Worm (Caenorhabditis elegans) whole organism, L2 larva: ENCODE results near the gene rgs-4.

ENCODE experiments used
- C34F6.9 ChIP-seq: fragments of 150-350 bp; optimal IDR thresholded peaks from 2 replicates; lab custom pipeline; 2014; ENCODE audit warnings: missing biosample characterization, missing genetic modification characterization
- F13H6.1 ChIP-seq: sonication (generic microtip); optimal IDR thresholded peaks from 2 replicates; lab custom pipeline; 2016; ENCODE audit warnings: missing genetic modification characterization, missing compliant biosample characterization
- R02D3.7 ChIP-seq: fragments of 150-350 bp; optimal IDR thresholded peaks from 2 replicates; lab custom pipeline; 2014; ENCODE audit warnings: missing biosample characterization, missing genetic modification characterization
- Y55F3AM.14 ChIP-seq: fragments of 200-800 bp; sonication (Bioruptor generic); optimal IDR thresholded peaks from 2 replicates; lab custom pipeline; 2018; ENCODE audit warnings: mild to moderate bottlenecking, missing genetic modification characterization, missing compliant biosample characterization
- ama-1 ChIP-seq: fragments of 150-350 bp; optimal IDR thresholded peaks from 2 replicates; lab custom pipeline; 2018; ENCODE audit warnings: inconsistent platforms
- blmp-1 ChIP-seq: sonication (generic microtip); optimal IDR thresholded peaks from 2 replicates; lab custom pipeline; 2017; ENCODE audit warnings: missing genetic modification characterization, mild to moderate bottlenecking, missing compliant biosample characterization, antibody characterized with exemption, moderate library complexity; ENCODE audit not compliant: insufficient read depth
- crh-2 ChIP-seq: sonication (generic microtip); optimal IDR thresholded peaks from 2 replicates; lab custom pipeline; 2017; ENCODE audit warnings: missing biosample characterization, missing genetic modification characterization
- egl-27 ChIP-seq: sonication (generic microtip); optimal IDR thresholded peaks from 3 replicates; lab custom pipeline; 2017; ENCODE audit warnings: missing biosample characterization, missing genetic modification reagents, missing genetic modification characterization
- elt-3 ChIP-seq: sonication (generic microtip); optimal IDR thresholded peaks from 2 replicates; lab custom pipeline; 2017; ENCODE audit warnings: missing biosample characterization, missing genetic modification characterization
- fos-1 ChIP-seq: fragments of 150-350 bp; optimal IDR thresholded peaks from 2 replicates; lab custom pipeline; 2014; ENCODE audit warnings: missing biosample characterization, missing genetic modification characterization
- gmeb-1 ChIP-seq: fragments of 150-350 bp; optimal IDR thresholded peaks from 2 replicates; lab custom pipeline; 2014; ENCODE audit warnings: missing biosample characterization, missing genetic modification characterization
- lin-11 ChIP-seq: fragments of 150-350 bp; sonication (generic microtip); optimal IDR thresholded peaks from 2 replicates; lab custom pipeline; 2014; ENCODE audit warnings: missing biosample characterization, missing genetic modification characterization, inconsistent platforms, mixed read lengths
- lin-13 ChIP-seq: fragments of 150-350 bp; optimal IDR thresholded peaks from 2 replicates; lab custom pipeline; 2014; ENCODE audit warnings: missing biosample characterization, missing genetic modification reagents, missing genetic modification characterization
- lin-39 ChIP-seq: fragments of 150-350 bp; optimal IDR thresholded peaks from 2 replicates; lab custom pipeline; 2014; ENCODE audit warnings: missing biosample characterization, missing genetic modification reagents, missing genetic modification characterization
- lsy-2 ChIP-seq, 2 experiments: fragments of 150-350 bp in 1 of 2; sonication (generic microtip) in 1 of 2; optimal IDR thresholded peaks; 2 replicates each; lab custom pipeline; 2014 to 2017; ENCODE audit warnings: missing biosample characterization in 2 of 2, missing genetic modification characterization in 2 of 2
- mdl-1 ChIP-seq, 2 experiments: fragments of 150-350 bp in 1 of 2; sonication (generic microtip) in 1 of 2; optimal IDR thresholded peaks; 2 replicates each; lab custom pipeline; 2017; ENCODE audit warnings: missing biosample characterization in 2 of 2, missing genetic modification characterization in 2 of 2
- nhr-10 ChIP-seq: sonication (generic microtip); optimal IDR thresholded peaks from 2 replicates; lab custom pipeline; 2017; ENCODE audit warnings: missing biosample characterization, missing genetic modification characterization
- nhr-11 ChIP-seq: fragments of 150-350 bp; optimal IDR thresholded peaks from 2 replicates; lab custom pipeline; 2014; ENCODE audit warnings: missing biosample characterization, missing genetic modification characterization
- nhr-12 ChIP-seq: fragments of 150-350 bp; optimal IDR thresholded peaks from 2 replicates; lab custom pipeline; 2014; ENCODE audit warnings: missing biosample characterization, missing genetic modification characterization
- nhr-23 ChIP-seq: fragments of 150-350 bp; optimal IDR thresholded peaks from 2 replicates; lab custom pipeline; 2014; ENCODE audit warnings: missing biosample characterization, missing genetic modification reagents, missing genetic modification characterization
- nhr-25 ChIP-seq: fragments of 150-350 bp; sonication (generic microtip); optimal IDR thresholded peaks from 3 replicates; lab custom pipeline; 2014; ENCODE audit warnings: missing biosample characterization, missing genetic modification characterization
- nhr-6 ChIP-seq: fragments of 150-350 bp; optimal IDR thresholded peaks from 2 replicates; lab custom pipeline; 2014; ENCODE audit warnings: missing biosample characterization, missing genetic modification characterization
- nhr-77 ChIP-seq: fragments of 150-350 bp; optimal IDR thresholded peaks from 2 replicates; lab custom pipeline; 2014; ENCODE audit warnings: missing biosample characterization, missing genetic modification characterization
- peb-1 ChIP-seq: fragments of 150-350 bp; optimal IDR thresholded peaks from 2 replicates; lab custom pipeline; 2014; ENCODE audit warnings: missing biosample characterization, missing genetic modification characterization
- sem-4 ChIP-seq: fragments of 150-350 bp; optimal IDR thresholded peaks from 2 replicates; lab custom pipeline; 2014; ENCODE audit warnings: missing biosample characterization, missing genetic modification reagents, missing genetic modification characterization
- skn-1 ChIP-seq: sonication (generic microtip); optimal IDR thresholded peaks from 2 replicates; lab custom pipeline; 2017; ENCODE audit warnings: missing biosample characterization, missing genetic modification characterization
- sma-3 ChIP-seq: sonication (generic microtip); optimal IDR thresholded peaks from 2 replicates; lab custom pipeline; 2016; ENCODE audit warnings: missing genetic modification reagents, missing genetic modification characterization, missing compliant biosample characterization
- sma-9 ChIP-seq, 2 experiments: fragments of 150-350 bp in 1 of 2; sonication (generic microtip) in 1 of 2; optimal IDR thresholded peaks; 2 replicates each; lab custom pipeline; 2014 to 2016; ENCODE audit warnings: missing genetic modification characterization in 2 of 2, mild to moderate bottlenecking in 1 of 2, missing biosample characterization in 1 of 2, missing compliant biosample characterization in 1 of 2, missing genetic modification reagents in 1 of 2, moderate library complexity in 1 of 2
- snpc-4 ChIP-seq: fragments of 150-350 bp; optimal IDR thresholded peaks from 2 replicates; lab custom pipeline; 2014; ENCODE audit warnings: missing biosample characterization, missing genetic modification characterization
- unc-39 ChIP-seq: fragments of 150-350 bp; optimal IDR thresholded peaks from 2 replicates; lab custom pipeline; 2014; ENCODE audit warnings: missing biosample characterization, missing genetic modification characterization
- unc-62 ChIP-seq: fragments of 150-350 bp; optimal IDR thresholded peaks from 2 replicates; lab custom pipeline; 2014; ENCODE audit warnings: missing biosample characterization, missing genetic modification reagents, missing genetic modification characterization
- zag-1 ChIP-seq: fragments of 150-350 bp; optimal IDR thresholded peaks from 2 replicates; lab custom pipeline; 2014; ENCODE audit warnings: missing biosample characterization, missing genetic modification characterization
- ztf-1 ChIP-seq: fragments of 200-800 bp; sonication (Bioruptor generic); conservative IDR thresholded peaks from 2 replicates; pipeline ENCODE4 v1.3.6; 2022; ENCODE audit warnings: missing genetic modification characterization, missing compliant biosample characterization

Gene rgs-4

ce11 chrII:12670877-12671864 is 16.6 kb downstream of the rgs-4 start:
- no peak for TF ChIP-seq ztf-1 (GFP tag; lab: Robert Waterston, UW)
- no peak for TF ChIP-seq peb-1 (tag; lab: Kevin White, UChicago)
- TF ChIP-seq sma-3 (GFP tag; lab: Kevin White, UChicago) = no peak
- TF ChIP-seq egl-27 (tag; lab: Kevin White, UChicago) = no peak
- TF ChIP-seq lin-13 (GFP tag; lab: Kevin White, UChicago) = no peak
- no peak for TF ChIP-seq crh-2
- no peak for TF ChIP-seq lin-11 (tag; lab: Kevin White, UChicago)
- TF ChIP-seq F13H6.1 = no peak
- no peak for TF ChIP-seq lsy-2 (tag; optimal IDR thresholded peaks at IDR 0.05; lab: Kevin White, UChicago)
- TF ChIP-seq gmeb-1 (tag; lab: Kevin White, UChicago) = no peak
- TF ChIP-seq nhr-10 (tag; lab: Kevin White, UChicago) = no peak
- TF ChIP-seq nhr-11 (tag; lab: Kevin White, UChicago) = no peak
- no peak for TF ChIP-seq nhr-6 (tag; lab: Kevin White, UChicago)
- TF ChIP-seq ama-1 (lab: Kevin White, UChicago) = no peak
- TF ChIP-seq Y55F3AM.14 = no peak
- no peak for TF ChIP-seq fos-1 (tag; lab: Kevin White, UChicago)
- TF ChIP-seq unc-62 = no peak
- TF ChIP-seq mdl-1 (tag; optimal IDR thresholded peaks at IDR 0.05; lab: Kevin White, UChicago) = no peak
- TF ChIP-seq skn-1 (tag; lab: Kevin White, UChicago) = no peak
- TF ChIP-seq blmp-1 (tag; lab: Kevin White, UChicago) = no peak

- TF ChIP-seq lin-39 (tag; lab: Kevin White, UChicago) (no peak), nhr-6 (tag; lab: Kevin White, UChicago) (no peak), skn-1 (tag; lab: Kevin White, UChicago) (no peak), egl-27 (tag; lab: Kevin White, UChicago) (no peak), unc-39 (tag; lab: Kevin White, UChicago) (no peak), sma-3 (GFP tag; lab: Kevin White, UChicago) (no peak), lsy-2 (tag; optimal IDR thresholded peaks at IDR 0.05; lab: Kevin White, UChicago) (no peak), nhr-25 (tag; lab: Kevin White, UChicago) (no peak), nhr-23 (tag; lab: Kevin White, UChicago) (no peak), R02D3.7 (tag; lab: Kevin White, UChicago) (no peak), nhr-10 (tag; lab: Kevin White, UChicago) (no peak), elt-3 (tag; lab: Kevin White, UChicago) (no peak), peb-1 (tag; lab: Kevin White, UChicago) (no peak), nhr-11 (tag; lab: Kevin White, UChicago) (no peak), sma-9 (GFP tag; optimal IDR thresholded peaks at IDR 0.05; lab: Kevin White, UChicago) (no peak), sma-9 (tag; optimal IDR thresholded peaks at IDR 0.05; lab: Kevin White, UChicago) (no peak), snpc-4 (tag; lab: Kevin White, UChicago) (no peak), nhr-77 (tag; lab: Kevin White, UChicago) (no peak), C34F6.9 (no peak)
Measured at ce11 chrII:12671892-12672291, 17.3 kb downstream of the rgs-4 start.

ce11 chrII:12672512-12672911 is 18.0 kb downstream of the rgs-4 start:
- no peak for TF ChIP-seq sem-4 (tag; lab: Kevin White, UChicago)
- TF ChIP-seq zag-1 (tag; lab: Kevin White, UChicago) = no peak
- no peak for TF ChIP-seq nhr-12 (tag; lab: Kevin White, UChicago)
- TF ChIP-seq, all 48 proteins: peak for 0

- no peak for TF ChIP-seq fos-1 (tag; lab: Kevin White, UChicago)
Measured at ce11 chrII:12673311-12673710, 18.8 kb downstream of the rgs-4 start.
